Fruit fly (Drosophila melanogaster) Kc167 (cell line): ENCODE results near the gene CG13653.

Experiments
- Myc ChIP-seq: fragments of >200 bp; optimal IDR thresholded peaks from 2 replicates; lab custom pipeline; 2017; ENCODE audit warnings: missing external identifiers
- psq ChIP-seq: fragments of >200 bp; optimal IDR thresholded peaks from 2 replicates; lab custom pipeline; 2017; ENCODE audit warnings: missing external identifiers
- ttk ChIP-seq: sonication (Bioruptor generic); optimal IDR thresholded peaks from 2 replicates; lab custom pipeline; 2017; ENCODE audit warnings: missing external identifiers

- no peak for TF ChIP-seq psq (lab: Kevin White, UChicago)
- TF ChIP-seq Myc, result no peak
- TF ChIP-seq ttk, result no peak
Observed at dm6 chr3R:25188990-25189389, 6.3 kb upstream of the CG13653 start.
